Worm (Caenorhabditis elegans): ENCODE measurements around the gene fbl-1.

ce11 chrIV:9533071-9533470 lies 7.5 kb upstream of the fbl-1 start, which contains the start of gene F56H11.2:
- TF ChIP-seq unc-3 (GFP tag; conservative IDR thresholded peaks at IDR 0.05) (no peak), unc-3 (tag; optimal IDR thresholded peaks at IDR 0.05) (no peak), pha-4 (tag; optimal IDR thresholded peaks at IDR 0.05) (no peak), ceh-2 (tag; optimal IDR thresholded peaks at IDR 0.05) (no peak), odd-2 (tag; optimal IDR thresholded peaks at IDR 0.05) (no peak), rnt-1 (tag; optimal IDR thresholded peaks at IDR 0.05) (no peak), pag-3 (tag; optimal IDR thresholded peaks at IDR 0.05; ENCODE audit: borderline replicate concordance) (no peak), C38D4.7 (GFP tag; optimal IDR thresholded peaks at IDR 0.05) (no peak), mec-3 (tag; optimal IDR thresholded peaks at IDR 0.05; ENCODE audit: borderline replicate concordance) (no peak), dve-1 (tag; optimal IDR thresholded peaks at IDR 0.05) (no peak)

Data from whole organism, late embryonic.